Worm (Caenorhabditis elegans) whole organism, L4 larva: ENCODE measurements around the gene srz-11.

ENCODE experiments used
- D1046.2 ChIP-seq: fragments of 200-800 bp; sonication (Bioruptor generic); IDR thresholded peaks from 2 replicates; pipeline ENCODE4 v1.3.6; 2022; ENCODE audit warnings: missing genetic modification characterization, missing compliant biosample characterization
- F37D6.2 ChIP-seq: sonication (generic microtip); optimal IDR thresholded peaks from 2 replicates; lab custom pipeline; 2016; ENCODE audit warnings: mild to moderate bottlenecking, missing genetic modification characterization, missing compliant biosample characterization
- F44E2.7 ChIP-seq: fragments of 200-800 bp; sonication (Bioruptor generic); IDR thresholded peaks from 2 replicates; pipeline ENCODE4 v2.1.2; 2022; ENCODE audit warnings: missing genetic modification characterization, missing compliant biosample characterization
- R02D3.7 ChIP-seq: fragments of 150-350 bp; sonication (generic microtip); optimal IDR thresholded peaks from 3 replicates; lab custom pipeline; 2014; ENCODE audit warnings: missing biosample characterization, missing genetic modification characterization
- T20F7.1 ChIP-seq: fragments of 200-800 bp; sonication (Bioruptor generic); optimal IDR thresholded peaks from 2 replicates; lab custom pipeline; 2018; ENCODE audit warnings: mild to moderate bottlenecking, missing genetic modification characterization, missing compliant biosample characterization
- T26A8.4 ChIP-seq: fragments of 200-800 bp; sonication (Bioruptor generic); IDR thresholded peaks from 2 replicates; pipeline ENCODE4 v1.3.6; 2022; ENCODE audit warnings: missing genetic modification characterization, missing compliant biosample characterization
- Y75B8A.6 ChIP-seq: fragments of 200-800 bp; sonication (Bioruptor generic); IDR thresholded peaks from 2 replicates; pipeline ENCODE4 v1.3.6; 2022; ENCODE audit warnings: missing genetic modification reagents, missing genetic modification characterization, missing compliant biosample characterization
- ZK546.5 ChIP-seq, 2 experiments: sonication (generic microtip); optimal IDR thresholded peaks; 2 replicates each; lab custom pipeline; 2017; ENCODE audit warnings: missing biosample characterization in 2 of 2, missing genetic modification characterization in 2 of 2
- ama-1 ChIP-seq: fragments of 150-350 bp; optimal IDR thresholded peaks from 2 replicates; lab custom pipeline; 2014; ENCODE audit warnings: inconsistent platforms, mixed read lengths
- ceh-20 ChIP-seq: fragments of 200-800 bp; sonication (Bioruptor generic); IDR thresholded peaks from 2 replicates; pipeline ENCODE4 v1.3.6; 2022; ENCODE audit warnings: missing genetic modification reagents, missing genetic modification characterization, missing compliant biosample characterization
- ceh-28 ChIP-seq: fragments of 150-350 bp; optimal IDR thresholded peaks from 2 replicates; lab custom pipeline; 2014; ENCODE audit warnings: missing biosample characterization, missing genetic modification reagents, missing genetic modification characterization
- ctbp-1 ChIP-seq: fragments of 200-800 bp; sonication (Bioruptor generic); IDR thresholded peaks from 2 replicates; pipeline ENCODE4 v1.3.6; 2022; ENCODE audit warnings: missing genetic modification reagents, missing genetic modification characterization, missing compliant biosample characterization
- daf-8 ChIP-seq: fragments of 200-800 bp; sonication (Bioruptor generic); IDR thresholded peaks from 2 replicates; pipeline ENCODE4 v1.3.6; 2022; ENCODE audit warnings: missing genetic modification characterization, missing compliant biosample characterization
- dmd-6 ChIP-seq: fragments of 200-800 bp; sonication (Bioruptor generic); IDR thresholded peaks from 2 replicates; pipeline ENCODE4 v1.3.6; 2022; ENCODE audit warnings: missing genetic modification reagents, missing genetic modification characterization, missing compliant biosample characterization
- dmd-8 ChIP-seq: fragments of 200-800 bp; sonication (Bioruptor generic); IDR thresholded peaks from 2 replicates; pipeline ENCODE4 v1.3.6; 2022; ENCODE audit warnings: missing genetic modification characterization, missing compliant biosample characterization
- dmd-9 ChIP-seq: fragments of 200-800 bp; sonication (Bioruptor generic); IDR thresholded peaks from 2 replicates; pipeline ENCODE4 v1.3.6; 2022; ENCODE audit warnings: missing genetic modification reagents, missing genetic modification characterization, missing compliant biosample characterization
- dpl-1 ChIP-seq: fragments of 150-350 bp; optimal IDR thresholded peaks from 2 replicates; lab custom pipeline; 2014; ENCODE audit warnings: missing biosample characterization, missing genetic modification reagents, missing genetic modification characterization
- duxl-1 ChIP-seq: sonication (generic microtip); optimal IDR thresholded peaks from 2 replicates; lab custom pipeline; 2016; ENCODE audit warnings: mild to moderate bottlenecking, missing genetic modification characterization, moderate library complexity, missing compliant biosample characterization; ENCODE audit not compliant: poor library complexity
- egl-43 ChIP-seq: fragments of 200-800 bp; sonication (Bioruptor generic); IDR thresholded peaks from 2 replicates; pipeline ENCODE4 v1.3.6; 2022; ENCODE audit warnings: missing genetic modification reagents, missing genetic modification characterization, missing compliant biosample characterization
- fkh-10 ChIP-seq: fragments of 150-350 bp; optimal IDR thresholded peaks from 2 replicates; lab custom pipeline; 2014; ENCODE audit warnings: missing biosample characterization, missing genetic modification reagents, missing genetic modification characterization
- hmg-1.1 ChIP-seq: fragments of 200-800 bp; sonication (Bioruptor generic); IDR thresholded peaks from 2 replicates; pipeline ENCODE4 v1.3.6; 2022; ENCODE audit warnings: missing genetic modification reagents, missing genetic modification characterization, missing compliant biosample characterization
- jun-1 ChIP-seq: fragments of 150-350 bp; optimal IDR thresholded peaks from 2 replicates; lab custom pipeline; 2014; ENCODE audit warnings: missing biosample characterization, missing genetic modification reagents, missing genetic modification characterization
- lin-1 ChIP-seq: fragments of 200-800 bp; sonication (Bioruptor generic); IDR thresholded peaks from 2 replicates; pipeline ENCODE4 v1.3.6; 2022; ENCODE audit warnings: missing genetic modification reagents, missing genetic modification characterization, missing compliant biosample characterization
- lin-13 ChIP-seq: fragments of 150-350 bp; optimal IDR thresholded peaks from 2 replicates; lab custom pipeline; 2014; ENCODE audit warnings: missing biosample characterization, missing genetic modification reagents, missing genetic modification characterization
- lin-38 ChIP-seq: fragments of 200-800 bp; sonication (Bioruptor generic); IDR thresholded peaks from 2 replicates; pipeline ENCODE4 v1.3.6; 2022; ENCODE audit warnings: missing genetic modification reagents, missing genetic modification characterization, missing compliant biosample characterization
- lin-39 ChIP-seq: fragments of 150-350 bp; optimal IDR thresholded peaks from 2 replicates; lab custom pipeline; 2014; ENCODE audit warnings: missing biosample characterization, missing genetic modification reagents, missing genetic modification characterization
- mep-1 ChIP-seq: fragments of 150-350 bp; sonication (generic microtip); optimal IDR thresholded peaks from 3 replicates; lab custom pipeline; 2014; ENCODE audit warnings: missing biosample characterization, missing genetic modification characterization
- mes-2 ChIP-seq: sonication (generic microtip); optimal IDR thresholded peaks from 2 replicates; lab custom pipeline; 2016; ENCODE audit warnings: missing genotype, mild to moderate bottlenecking, missing genetic modification characterization, missing compliant biosample characterization; ENCODE audit not compliant: poor library complexity, severe bottlenecking
- nhr-11 ChIP-seq: fragments of 150-350 bp; optimal IDR thresholded peaks from 2 replicates; lab custom pipeline; 2014; ENCODE audit warnings: missing biosample characterization, missing genetic modification characterization
- nhr-25 ChIP-seq: sonication (generic microtip); optimal IDR thresholded peaks from 2 replicates; lab custom pipeline; 2017; ENCODE audit warnings: missing genetic modification characterization, mild to moderate bottlenecking, missing compliant biosample characterization, antibody characterized with exemption, moderate library complexity, borderline replicate concordance; ENCODE audit not compliant: insufficient read depth
- nhr-28 ChIP-seq: fragments of 150-350 bp; optimal IDR thresholded peaks from 2 replicates; lab custom pipeline; 2014; ENCODE audit warnings: missing biosample characterization, missing genetic modification characterization
- nhr-41 ChIP-seq: fragments of 200-800 bp; sonication (Bioruptor generic); IDR thresholded peaks from 2 replicates; pipeline ENCODE4 v1.3.6; 2022; ENCODE audit warnings: missing genetic modification reagents, missing genetic modification characterization, missing compliant biosample characterization
- nhr-42 ChIP-seq: fragments of 200-800 bp; sonication (Bioruptor generic); IDR thresholded peaks from 2 replicates; pipeline ENCODE4 v1.3.6; 2022; ENCODE audit warnings: missing genetic modification characterization, missing compliant biosample characterization
- nhr-6 ChIP-seq: fragments of 150-350 bp; optimal IDR thresholded peaks from 2 replicates; lab custom pipeline; 2014; ENCODE audit warnings: missing biosample characterization, missing genetic modification characterization
- nhr-77 ChIP-seq: fragments of 150-350 bp; optimal IDR thresholded peaks from 2 replicates; lab custom pipeline; 2014; ENCODE audit warnings: missing biosample characterization, missing genetic modification characterization
- pha-4 ChIP-seq, 2 experiments: fragments of 150-350 bp in 1 of 2; fragments of 200-800 bp in 1 of 2; sonication (Bioruptor generic) in 1 of 2; IDR thresholded peaks in 1 of 2; optimal IDR thresholded peaks in 1 of 2; 2 replicates each; pipeline versions ENCODE4 v1.3.6 to Lab custom; 2014 to 2022; ENCODE audit warnings: missing genetic modification characterization in 2 of 2, missing genetic modification reagents in 2 of 2, missing biosample characterization in 1 of 2, missing compliant biosample characterization in 1 of 2
- php-3 ChIP-seq: fragments of 200-800 bp; sonication (Bioruptor generic); IDR thresholded peaks from 2 replicates; pipeline ENCODE4 v1.3.6; 2022; ENCODE audit warnings: missing genetic modification reagents, missing genetic modification characterization, missing compliant biosample characterization
- rbr-2 ChIP-seq: sonication (generic microtip); optimal IDR thresholded peaks from 2 replicates; lab custom pipeline; 2016; ENCODE audit warnings: missing genotype, missing genetic modification characterization, missing compliant biosample characterization
- spr-1 ChIP-seq: sonication (generic microtip); optimal IDR thresholded peaks from 2 replicates; lab custom pipeline; 2016; ENCODE audit warnings: mild to moderate bottlenecking, missing genetic modification characterization, missing compliant biosample characterization
- unc-130 ChIP-seq: sonication (generic microtip); optimal IDR thresholded peaks from 2 replicates; lab custom pipeline; 2016; ENCODE audit warnings: missing genetic modification reagents, missing genetic modification characterization, missing compliant biosample characterization
- vab-7 ChIP-seq: fragments of 200-800 bp; sonication (Bioruptor generic); IDR thresholded peaks from 2 replicates; pipeline ENCODE4 v1.3.6; 2022; ENCODE audit warnings: missing genetic modification reagents, missing genetic modification characterization, missing compliant biosample characterization
- zag-1 ChIP-seq: fragments of 150-350 bp; optimal IDR thresholded peaks from 2 replicates; lab custom pipeline; 2014; ENCODE audit warnings: missing biosample characterization, missing genetic modification characterization
- zfp-2 ChIP-seq: sonication (generic microtip); optimal IDR thresholded peaks from 2 replicates; lab custom pipeline; 2016; ENCODE audit warnings: mild to moderate bottlenecking, missing genetic modification characterization, missing compliant biosample characterization
- zfp-3 ChIP-seq: fragments of 200-800 bp; sonication (Bioruptor generic); conservative IDR thresholded peaks from 2 replicates; pipeline ENCODE4 v1.3.6; 2022; ENCODE audit warnings: missing genetic modification reagents, missing genetic modification characterization, missing compliant biosample characterization
- zip-2 ChIP-seq: fragments of 150-350 bp; optimal IDR thresholded peaks from 2 replicates; lab custom pipeline; 2014; ENCODE audit warnings: missing biosample characterization, missing genetic modification characterization

Gene srz-11

ce11 chrV:15140247-15140646 is 22.6 kb upstream of the srz-11 start, which contains the start of gene K08F9.3:
TSS of gene K08F9.3 (plus strand) at chrV:15140547.
- TF ChIP-seq egl-43 (GFP tag; lab: Robert Waterston, UW) (no peak), nhr-77 (no peak), F37D6.2 (tag; lab: Kevin White, UChicago) (no peak), zag-1 (no peak), pha-4 (GFP tag; IDR thresholded peaks at IDR 0.05; lab: Robert Waterston, UW) (no peak), pha-4 (tag; optimal IDR thresholded peaks at IDR 0.05; lab: Kevin White, UChicago) (no peak), T26A8.4 (GFP tag; lab: Robert Waterston, UW) (no peak), mes-2 (tag; lab: Kevin White, UChicago) (no peak), spr-1 (no peak), ama-1 (lab: Kevin White, UChicago) (no peak), dmd-6 (GFP tag; lab: Robert Waterston, UW) (no peak), ctbp-1 (no peak), nhr-41 (GFP tag; lab: Robert Waterston, UW) (no peak), dpl-1 (GFP tag; lab: Kevin White, UChicago) (no peak), unc-130 (GFP tag; lab: Kevin White, UChicago) (no peak), dmd-8 (no peak), zip-2 (tag; lab: Kevin White, UChicago) (no peak), fkh-10 (GFP tag; lab: Kevin White, UChicago) (no peak), D1046.2 (GFP tag; lab: Robert Waterston, UW) (no peak)

- TF ChIP-seq hmg-1.1 (GFP tag; lab: Robert Waterston, UW) (no peak), lin-1 (no peak), nhr-42 (GFP tag; lab: Robert Waterston, UW) (no peak), dmd-9 (GFP tag; lab: Robert Waterston, UW) (no peak), F44E2.7 (GFP tag; lab: Robert Waterston, UW) (no peak), unc-130 (GFP tag; lab: Kevin White, UChicago) (no peak), ama-1 (lab: Kevin White, UChicago) (no peak), R02D3.7 (tag; lab: Kevin White, UChicago) (no peak), vab-7 (GFP tag; lab: Robert Waterston, UW) (no peak), ZK546.5 (tag; optimal IDR thresholded peaks at IDR 0.05; lab: Kevin White, UChicago) (no peak), lin-39 (tag; lab: Kevin White, UChicago) (no peak), lin-13 (GFP tag; lab: Kevin White, UChicago) (no peak), nhr-25 (no peak), nhr-6 (tag; lab: Kevin White, UChicago) (no peak), spr-1 (no peak), zfp-2 (tag; lab: Kevin White, UChicago) (no peak), nhr-77 (no peak), ceh-20 (no peak), zfp-3 (GFP tag; lab: Robert Waterston, UW) (no peak), nhr-11 (tag; lab: Kevin White, UChicago) (no peak)
These were observed 19.6 kb upstream of the srz-11 start, which contains the start of gene K08F9.1 for ce11 chrV:15143285-15143684. TSS of gene K08F9.1 (minus strand) at chrV:15143385.

ce11 chrV:15143798-15144197 is 19.1 kb upstream of the srz-11 start, which contains the start of gene K08F9.4:
TSS of gene K08F9.4 (plus strand) at chrV:15144019.
- TF ChIP-seq nhr-28 (tag; lab: Kevin White, UChicago): peak; percentile 61
- peak; percentile 18 for TF ChIP-seq duxl-1
- TF ChIP-seq Y75B8A.6: no peak
- TF ChIP-seq T20F7.1 (GFP tag; lab: Kevin White, UChicago): peak; percentile 32
- peak; percentile 90 for TF ChIP-seq lin-38 (GFP tag; lab: Robert Waterston, UW)
- TF ChIP-seq daf-8: no peak
- no peak for TF ChIP-seq rbr-2 (tag; lab: Kevin White, UChicago)
- peak; percentile 72 for TF ChIP-seq nhr-6 (tag; lab: Kevin White, UChicago)
- peak; percentile 92 for TF ChIP-seq mes-2 (tag; lab: Kevin White, UChicago)
- no peak for TF ChIP-seq jun-1 (tag; lab: Kevin White, UChicago)
- no peak for TF ChIP-seq ceh-28 (tag; lab: Kevin White, UChicago)
- TF ChIP-seq dpl-1 (GFP tag; lab: Kevin White, UChicago): peak; percentile 73
- peak; percentile 7 for TF ChIP-seq lin-13 (GFP tag; lab: Kevin White, UChicago)
- no peak for TF ChIP-seq nhr-11 (tag; lab: Kevin White, UChicago)
- no peak for TF ChIP-seq php-3
- TF ChIP-seq mep-1 (tag; lab: Kevin White, UChicago): no peak
- TF ChIP-seq, all 104 proteins: peak for 8
